Fruit fly (Drosophila melanogaster) S2 (cell line): ENCODE results near the gene CG3744.

Source experiments
- CG8478 ChIP-seq: fragments of >200 bp; optimal IDR thresholded peaks from 2 replicates; lab custom pipeline; 2018
- CTCF ChIP-seq, 2 experiments: fragments of >200 bp; optimal IDR thresholded peaks; 2 replicates each; lab custom pipeline; 2018

The CG3744 gene

dm6 chr3R:24875939-24876842 is at the start of gene CG3744:
TSS of gene CG3744 (minus strand) at chr3R:24876654.
- TF ChIP-seq CTCF (optimal IDR thresholded peaks at IDR 0.05; lab: Kevin White, UChicago) (no peak), CG8478 (lab: Kevin White, UChicago) (no peak)

dm6 chr3R:24924916-24925315 is 48.5 kb upstream of the CG3744 start, which contains the start of gene Trf4-2:
TSS of gene Trf4-2 (plus strand) at chr3R:24925216.
- TF ChIP-seq CTCF (optimal IDR thresholded peaks at IDR 0.05; lab: Kevin White, UChicago) (no peak), CG8478 (lab: Kevin White, UChicago) (no peak)

- TF ChIP-seq CTCF (optimal IDR thresholded peaks at IDR 0.05; lab: Kevin White, UChicago), result no peak
- TF ChIP-seq CG8478 (lab: Kevin White, UChicago), result no peak
These were observed 45.8 kb upstream of the CG3744 start, which contains the start of gene Mink for dm6 chr3R:24922270-24922669. TSS of gene Mink (plus strand) at chr3R:24922473.

dm6 chr3R:24917814-24918636 is 41.6 kb upstream of the CG3744 start, which contains the start of the genes PIG-S, sud1 and CG11168:
TSS of gene PIG-S (minus strand) at chr3R:24917864.
TSS of gene sud1 (minus strand) at chr3R:24917864.
TSS of gene CG11168 (plus strand) at chr3R:24918106.
- TF ChIP-seq CTCF (optimal IDR thresholded peaks at IDR 0.05; lab: Kevin White, UChicago), result no peak

- TF ChIP-seq CG8478 (lab: Kevin White, UChicago) (no peak), CTCF (optimal IDR thresholded peaks at IDR 0.05; lab: Kevin White, UChicago) (no peak)
These were observed 38.4 kb upstream of the CG3744 start for dm6 chr3R:24914864-24915263.

- TF ChIP-seq CG8478 (lab: Kevin White, UChicago), result no peak
- no peak for TF ChIP-seq CTCF (optimal IDR thresholded peaks at IDR 0.05; lab: Kevin White, UChicago)
These were observed 33.6 kb upstream of the CG3744 start for dm6 chr3R:24910097-24910496.

dm6 chr3R:24908034-24908433 is 31.6 kb upstream of the CG3744 start:
- TF ChIP-seq CG8478 (lab: Kevin White, UChicago) (no peak), CTCF (optimal IDR thresholded peaks at IDR 0.05; lab: Kevin White, UChicago) (no peak)

- no peak for TF ChIP-seq CTCF (optimal IDR thresholded peaks at IDR 0.05; lab: Kevin White, UChicago)
- no peak for TF ChIP-seq CG8478 (lab: Kevin White, UChicago)
These were observed 30.2 kb upstream of the CG3744 start for dm6 chr3R:24906648-24907047.

- TF ChIP-seq CG8478 (lab: Kevin White, UChicago), result no peak
- no peak for TF ChIP-seq CTCF (optimal IDR thresholded peaks at IDR 0.05; lab: Kevin White, UChicago)
These were observed 29.6 kb upstream of the CG3744 start, which contains the start of gene CG13643 for dm6 chr3R:24905959-24906634. TSS of gene CG13643 (minus strand) at chr3R:24906004.

- TF ChIP-seq CG8478 (lab: Kevin White, UChicago), result no peak
- no peak for TF ChIP-seq CTCF (optimal IDR thresholded peaks at IDR 0.05; lab: Kevin White, UChicago)
These were observed 24.4 kb upstream of the CG3744 start, which contains the start of gene CG10845 for dm6 chr3R:24900816-24901215. TSS of gene CG10845 (plus strand) at chr3R:24901116.

dm6 chr3R:24894419-24895206 is 18.2 kb upstream of the CG3744 start, which contains the start of the genes CG31121 and CG11069:
TSS of gene CG31121 (minus strand) at chr3R:24894605.
TSS of gene CG11069 (plus strand) at chr3R:24894742.
- TF ChIP-seq CTCF (optimal IDR thresholded peaks at IDR 0.05; lab: Kevin White, UChicago) (no peak), CG8478 (lab: Kevin White, UChicago) (no peak)

dm6 chr3R:24893320-24893955 is 17.0 kb upstream of the CG3744 start:
- TF ChIP-seq CG8478 (lab: Kevin White, UChicago), result no peak
- no peak for TF ChIP-seq CTCF (optimal IDR thresholded peaks at IDR 0.05; lab: Kevin White, UChicago)

- TF ChIP-seq CTCF (optimal IDR thresholded peaks at IDR 0.05; lab: Kevin White, UChicago), result no peak
- TF ChIP-seq CG8478 (lab: Kevin White, UChicago), result no peak
These were observed 14.5 kb upstream of the CG3744 start for dm6 chr3R:24890919-24891318.
